Worm (Caenorhabditis elegans): ENCODE data around the gene sptl-2.

- TF ChIP-seq ama-1 (optimal IDR thresholded peaks at IDR 0.05) (no peak), tra-4 (tag; optimal IDR thresholded peaks at IDR 0.05) (no peak), aly-1 (tag; optimal IDR thresholded peaks at IDR 0.05) (no peak), tbx-37 (GFP tag; conservative IDR thresholded peaks at IDR 0.05) (no peak), ets-7 (tag; optimal IDR thresholded peaks at IDR 0.05) (no peak), pes-1 (GFP tag; IDR thresholded peaks at IDR 0.05) (no peak), sea-1 (GFP tag; conservative IDR thresholded peaks at IDR 0.05) (no peak), hmg-4 (GFP tag; optimal IDR thresholded peaks at IDR 0.05) (no peak), tbx-11 (GFP tag; IDR thresholded peaks at IDR 0.05) (no peak), F13C5.2 (tag; optimal IDR thresholded peaks at IDR 0.05) (no peak), hnd-1 (tag; optimal IDR thresholded peaks at IDR 0.05) (no peak), ceh-13 (GFP tag; optimal IDR thresholded peaks at IDR 0.05) (no peak), flt-1 (GFP tag; IDR thresholded peaks at IDR 0.05) (no peak)
Observed at ce11 chrV:7985860-7986259, 31.1 kb upstream of the sptl-2 start, which contains the start of gene Y97E10AL.1.

All from whole organism, early embryonic.